Fruit fly (Drosophila melanogaster) whole organism, embryonic: Measurements from ENCODE around the gene yellow-b.

Experiments
- CG1024 ChIP-seq: fragments of 200-800 bp; sonication (Bioruptor generic); IDR thresholded peaks from 2 replicates; pipeline ENCODE4 v1.3.6; 2022; ENCODE audit warnings: missing biosample characterization, missing genetic modification characterization
- CG12155 ChIP-seq: fragments of 200-800 bp; sonication (Bioruptor generic); optimal IDR thresholded peaks from 3 replicates; lab custom pipeline; 2016; ENCODE audit warnings: missing biosample characterization, missing genetic modification characterization
- CG13287 ChIP-seq: fragments of 200-800 bp; sonication (Bioruptor generic); IDR thresholded peaks from 2 replicates; pipeline ENCODE4 v1.3.6; 2022; ENCODE audit warnings: missing biosample characterization, missing genetic modification characterization; ENCODE audit not compliant: partially characterized antibody
- CG14014 ChIP-seq: fragments of 200-800 bp; sonication (Bioruptor generic); IDR thresholded peaks from 2 replicates; pipeline ENCODE4 v1.3.6; 2022; ENCODE audit warnings: missing biosample characterization, missing genetic modification characterization
- CG14965 ChIP-seq: fragments of 200-800 bp; sonication (Bioruptor generic); optimal IDR thresholded peaks from 2 replicates; lab custom pipeline; 2016; ENCODE audit warnings: missing biosample characterization, missing genetic modification characterization, borderline replicate concordance
- CG15011 ChIP-seq: fragments of 200-800 bp; sonication (Bioruptor generic); optimal IDR thresholded peaks from 3 replicates; lab custom pipeline; 2018; ENCODE audit warnings: missing biosample characterization, mild to moderate bottlenecking, missing genetic modification characterization
- CG1603 ChIP-seq: fragments of 200-800 bp; sonication (Bioruptor generic); optimal IDR thresholded peaks from 2 replicates; lab custom pipeline; 2019; ENCODE audit warnings: missing biosample characterization, mild to moderate bottlenecking, missing genetic modification characterization, moderate library complexity
- CG16815 ChIP-seq: fragments of 200-800 bp; sonication (Bioruptor generic); optimal IDR thresholded peaks from 3 replicates; lab custom pipeline; 2017; ENCODE audit warnings: missing biosample characterization, mild to moderate bottlenecking, missing genetic modification characterization
- CG17568 ChIP-seq: fragments of 200-800 bp; sonication (Bioruptor generic); optimal IDR thresholded peaks from 2 replicates; lab custom pipeline; 2018; ENCODE audit warnings: missing biosample characterization, mild to moderate bottlenecking, missing genetic modification characterization, moderate library complexity
- CG2129 ChIP-seq: fragments of 200-800 bp; sonication (Bioruptor generic); IDR thresholded peaks from 2 replicates; pipeline ENCODE4 v1.3.6; 2022; ENCODE audit warnings: missing biosample characterization, missing genetic modification characterization; ENCODE audit not compliant: partially characterized antibody
- CG32772 ChIP-seq: fragments of 200-800 bp; sonication (Bioruptor generic); IDR thresholded peaks from 2 replicates; pipeline ENCODE4 v1.3.6; 2022; ENCODE audit warnings: missing biosample characterization, missing genetic modification characterization
- CG42726 ChIP-seq: fragments of 200-800 bp; sonication (Bioruptor generic); IDR thresholded peaks from 2 replicates; pipeline ENCODE4 v1.3.6; 2022; ENCODE audit warnings: missing biosample characterization, missing genetic modification characterization; ENCODE audit not compliant: partially characterized antibody
- CG4282 ChIP-seq: fragments of 200-800 bp; sonication (Bioruptor generic); optimal IDR thresholded peaks from 2 replicates; lab custom pipeline; 2016; ENCODE audit warnings: missing biosample characterization, missing genetic modification characterization
- CG43689 ChIP-seq: fragments of 200-800 bp; sonication (Bioruptor generic); IDR thresholded peaks from 2 replicates; pipeline ENCODE4 v1.3.6; 2022; ENCODE audit warnings: missing biosample characterization, missing genetic modification characterization
- CG4617 ChIP-seq: fragments of 200-800 bp; sonication (Bioruptor generic); optimal IDR thresholded peaks from 3 replicates; lab custom pipeline; 2016; ENCODE audit warnings: missing biosample characterization, missing genetic modification characterization, borderline replicate concordance
- CG4707 ChIP-seq: fragments of 200-800 bp; sonication (Bioruptor generic); optimal IDR thresholded peaks from 2 replicates; lab custom pipeline; 2018; ENCODE audit warnings: missing biosample characterization, mild to moderate bottlenecking, missing genetic modification characterization, moderate library complexity
- CG5245 ChIP-seq: fragments of 200-800 bp; sonication (Bioruptor generic); optimal IDR thresholded peaks from 3 replicates; lab custom pipeline; 2016; ENCODE audit warnings: missing biosample characterization, missing genetic modification characterization
- CG6654 ChIP-seq: fragments of 200-800 bp; sonication (Bioruptor generic); optimal IDR thresholded peaks from 2 replicates; lab custom pipeline; 2017; ENCODE audit warnings: missing biosample characterization, mild to moderate bottlenecking, missing genetic modification characterization
- CG9932 ChIP-seq: fragments of 200-800 bp; sonication (Bioruptor generic); IDR thresholded peaks from 2 replicates; pipeline ENCODE4 v1.3.6; 2022; ENCODE audit warnings: missing biosample characterization, missing genetic modification characterization
- Dbx ChIP-seq: fragments of 200-800 bp; sonication (Bioruptor generic); IDR thresholded peaks from 3 replicates; pipeline ENCODE4 v1.3.6; 2022; ENCODE audit warnings: missing biosample characterization, missing genetic modification characterization
- HLH54F ChIP-seq: fragments of 200-800 bp; sonication (Bioruptor generic); optimal IDR thresholded peaks from 3 replicates; lab custom pipeline; 2016; ENCODE audit warnings: missing biosample characterization, missing genetic modification characterization
- Hand ChIP-seq: fragments of 200-800 bp; sonication (Bioruptor generic); optimal IDR thresholded peaks from 2 replicates; lab custom pipeline; 2017; ENCODE audit warnings: mild to moderate bottlenecking, missing biosample characterization, missing genetic modification reagents, missing genetic modification characterization
- MTF-1 ChIP-seq: fragments of 200-800 bp; sonication (Bioruptor generic); optimal IDR thresholded peaks from 2 replicates; lab custom pipeline; 2018; ENCODE audit warnings: missing biosample characterization, mild to moderate bottlenecking, missing genetic modification characterization, borderline replicate concordance
- Med ChIP-seq: fragments of 200-800 bp; sonication (Bioruptor generic); peaks from one replicate; lab custom pipeline; 2016; ENCODE audit warnings: missing biosample characterization, missing genetic modification characterization, mild to moderate bottlenecking, inconsistent platforms, moderate library complexity
- Opbp ChIP-seq: fragments of 200-800 bp; sonication (Bioruptor generic); IDR thresholded peaks from 3 replicates; pipeline ENCODE4 v1.3.6; 2022; ENCODE audit warnings: missing biosample characterization, missing genetic modification characterization; ENCODE audit not compliant: partially characterized antibody
- TFAM ChIP-seq: fragments of 200-800 bp; sonication (Bioruptor generic); optimal IDR thresholded peaks from 2 replicates; lab custom pipeline; 2017; ENCODE audit warnings: missing biosample characterization, missing genetic modification characterization, inconsistent platforms
- Usf ChIP-seq: fragments of 200-800 bp; sonication (Bioruptor generic); optimal IDR thresholded peaks from 2 replicates; lab custom pipeline; 2017; ENCODE audit warnings: missing genotype, missing biosample characterization, missing genetic modification characterization
- chn ChIP-seq: fragments of 200-800 bp; sonication (Bioruptor generic); optimal IDR thresholded peaks from 2 replicates; lab custom pipeline; 2016; ENCODE audit warnings: missing biosample characterization, missing genetic modification characterization
- crp ChIP-seq, 2 experiments: fragments of 200-800 bp; sonication (Bioruptor generic); optimal IDR thresholded peaks; 2 replicates in 1 of 2; 3 replicates in 1 of 2; lab custom pipeline; 2017; ENCODE audit warnings: missing biosample characterization in 2 of 2, missing genetic modification characterization in 2 of 2, mild to moderate bottlenecking in 1 of 2, moderate library complexity in 1 of 2
- dmrt99B ChIP-seq: fragments of 200-800 bp; sonication (Bioruptor generic); optimal IDR thresholded peaks from 2 replicates; lab custom pipeline; 2018; ENCODE audit warnings: missing biosample characterization, mild to moderate bottlenecking, missing genetic modification characterization, moderate library complexity
- fd64A ChIP-seq: fragments of 200-800 bp; sonication (Bioruptor generic); optimal IDR thresholded peaks from 3 replicates; lab custom pipeline; 2018; ENCODE audit warnings: missing biosample characterization, mild to moderate bottlenecking, missing genetic modification characterization
- grn ChIP-seq: fragments of 200-800 bp; sonication (Bioruptor generic); optimal IDR thresholded peaks from 3 replicates; lab custom pipeline; 2017; ENCODE audit warnings: missing biosample characterization, missing genetic modification characterization
- insv ChIP-seq, 2 experiments: fragments of 200-800 bp; sonication (Bioruptor generic); optimal IDR thresholded peaks; 3 replicates each; lab custom pipeline; 2016 to 2018; ENCODE audit warnings: missing biosample characterization in 2 of 2, missing genetic modification characterization in 2 of 2
- jumu ChIP-seq: fragments of 200-800 bp; sonication (Bioruptor generic); optimal IDR thresholded peaks from 3 replicates; lab custom pipeline; 2016; ENCODE audit warnings: missing biosample characterization, missing genetic modification characterization
- ken ChIP-seq: fragments of 200-800 bp; sonication (Bioruptor generic); IDR thresholded peaks from 3 replicates; pipeline ENCODE4 v1.3.6; 2022; ENCODE audit warnings: missing biosample characterization, missing genetic modification characterization
- knrl ChIP-seq: fragments of 200-800 bp; sonication (Bioruptor generic); IDR thresholded peaks from 3 replicates; pipeline ENCODE4 v1.3.6; 2022; ENCODE audit warnings: missing biosample characterization, missing genetic modification characterization; ENCODE audit not compliant: partially characterized antibody
- lbe ChIP-seq: fragments of 200-800 bp; sonication (Bioruptor generic); optimal IDR thresholded peaks from 2 replicates; lab custom pipeline; 2016; ENCODE audit warnings: missing biosample characterization, mild to moderate bottlenecking, missing genetic modification characterization
- pho ChIP-seq: fragments of 200-800 bp; sonication (Bioruptor generic); optimal IDR thresholded peaks from 2 replicates; lab custom pipeline; 2016; ENCODE audit warnings: missing biosample characterization, missing genetic modification characterization
- pros ChIP-seq: fragments of 200-800 bp; sonication (Bioruptor generic); optimal IDR thresholded peaks from 3 replicates; lab custom pipeline; 2019; ENCODE audit warnings: missing biosample characterization, mild to moderate bottlenecking, missing genetic modification characterization, moderate library complexity
- schlank ChIP-seq: fragments of 200-800 bp; sonication (Bioruptor generic); optimal IDR thresholded peaks from 2 replicates; lab custom pipeline; 2018; ENCODE audit warnings: missing biosample characterization, mild to moderate bottlenecking, missing genetic modification characterization
- seq ChIP-seq: fragments of 200-800 bp; sonication (Bioruptor generic); IDR thresholded peaks from 2 replicates; pipeline ENCODE4 v1.3.6; 2022; ENCODE audit warnings: missing biosample characterization, missing genetic modification characterization
- slbo ChIP-seq: fragments of 200-800 bp; sonication (Bioruptor generic); IDR thresholded peaks from 2 replicates; pipeline ENCODE4 v1.3.6; 2022; ENCODE audit warnings: missing biosample characterization, missing genetic modification characterization
- ssp ChIP-seq: fragments of 200-800 bp; sonication (Bioruptor generic); IDR thresholded peaks from 2 replicates; pipeline ENCODE4 v1.3.6; 2022; ENCODE audit warnings: missing biosample characterization, missing genetic modification characterization
- stc ChIP-seq: fragments of 200-800 bp; sonication (Bioruptor generic); IDR thresholded peaks from 2 replicates; pipeline ENCODE4 v1.3.6; 2022; ENCODE audit warnings: missing biosample characterization, missing genetic modification characterization
- twi ChIP-seq: fragments of 200-800 bp; optimal IDR thresholded peaks from 2 replicates; lab custom pipeline; 2019; ENCODE audit warnings: missing biosample characterization, mild to moderate bottlenecking, missing genetic modification characterization, moderate library complexity
- tx ChIP-seq: fragments of 200-800 bp; sonication (Bioruptor generic); optimal IDR thresholded peaks from 2 replicates; lab custom pipeline; 2016; ENCODE audit warnings: missing biosample characterization, missing genetic modification characterization
- yki ChIP-seq: fragments of >200 bp; optimal IDR thresholded peaks from 3 replicates; lab custom pipeline; 2018
- zen ChIP-seq: fragments of 200-800 bp; sonication (Bioruptor generic); optimal IDR thresholded peaks from 3 replicates; lab custom pipeline; 2018; ENCODE audit warnings: missing biosample characterization, mild to moderate bottlenecking, missing genetic modification characterization, moderate library complexity

Gene yellow-b

DNA sequence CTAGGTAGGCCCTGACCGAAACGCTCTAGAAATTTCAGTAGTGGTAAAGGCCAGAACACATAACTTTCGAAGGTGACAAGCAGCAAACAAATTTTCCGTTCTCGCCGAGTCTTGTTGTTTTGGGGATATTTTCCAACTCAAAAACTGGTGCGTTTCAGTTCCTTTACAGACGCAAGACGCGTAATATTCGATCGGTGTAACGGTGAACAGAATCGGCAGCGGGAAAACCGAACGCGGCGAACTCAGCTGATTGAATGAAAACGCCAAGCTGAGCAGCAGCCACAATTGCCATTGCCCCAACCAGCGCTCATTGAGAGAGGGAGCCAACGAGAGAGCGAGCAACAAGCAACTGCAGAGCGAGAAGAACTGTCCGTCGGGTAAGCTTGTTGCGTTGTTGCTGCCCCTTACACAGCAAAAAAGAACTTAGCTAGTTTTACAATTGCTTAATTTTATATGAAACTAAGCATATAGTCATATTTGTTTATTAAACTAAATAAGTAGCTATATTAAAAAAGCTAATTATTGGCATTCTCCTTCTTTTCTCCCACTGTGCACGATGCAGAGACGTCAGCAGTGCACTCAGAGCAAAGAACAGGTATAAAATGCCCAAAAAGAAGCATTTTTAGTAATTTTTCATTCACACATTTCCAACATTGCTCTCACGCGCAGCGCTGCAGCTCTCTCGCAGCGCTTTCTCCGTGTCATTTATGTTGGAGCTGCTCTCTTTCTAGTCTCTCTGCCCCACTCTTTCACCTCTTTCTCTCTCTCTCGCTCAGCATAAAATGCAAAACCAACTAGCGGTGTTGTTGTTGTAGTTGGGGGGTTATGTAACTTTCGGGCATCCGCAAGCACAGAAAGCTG is 38.1 kb upstream of the yellow-b start, which contains the start of the genes Cyt-c-d and CG31808 (continued):
- peak; percentile 99 for TF ChIP-seq Med (GFP tag; lab: Kevin White, UChicago)
- TF ChIP-seq CG43689 (GFP tag; lab: Robert Waterston, UW), result peak; percentile 97
- TF ChIP-seq jumu (GFP tag; lab: Kevin White, UChicago), result peak; percentile 89
- peak; percentile 95 for TF ChIP-seq CG5245
- peak; percentile 58 for TF ChIP-seq CG14965 (GFP tag; lab: Kevin White, UChicago)
- peak; percentile 90 for TF ChIP-seq Dbx (GFP tag; lab: Robert Waterston, UW)
- TF ChIP-seq ken (GFP tag; lab: Robert Waterston, UW), result peak; percentile 98
- TF ChIP-seq yki (lab: Kevin White, UChicago), result peak; percentile 77
- peak in 1 of 2 experiments; percentile 59 for TF ChIP-seq insv (GFP tag; optimal IDR thresholded peaks at IDR 0.05; lab: Kevin White, UChicago)
- peak; percentile 95 for TF ChIP-seq CG17568 (GFP tag; lab: Kevin White, UChicago)
- peak; percentile 84 for TF ChIP-seq CG9932 (GFP tag; lab: Robert Waterston, UW)
- peak; percentile 97 for TF ChIP-seq CG1603 (tag; lab: Kevin White, UChicago)
- TF ChIP-seq seq (GFP tag; lab: Robert Waterston, UW), result peak; percentile 98
- peak; percentile 96 for TF ChIP-seq chn (GFP tag; lab: Kevin White, UChicago)
- peak; percentile 91 for TF ChIP-seq ssp (GFP tag; lab: Robert Waterston, UW)
- peak; percentile 59 for TF ChIP-seq pros (GFP tag; lab: Kevin White, UChicago)
- TF ChIP-seq CG6654, result peak; percentile 88
- TF ChIP-seq CG1024 (GFP tag; lab: Robert Waterston, UW), result peak; percentile 94
- TF ChIP-seq CG12155 (GFP tag; lab: Kevin White, UChicago), result peak; percentile 93
- peak; percentile 86 for TF ChIP-seq zen (tag; lab: Kevin White, UChicago)
- peak; percentile 90 for TF ChIP-seq tx
- TF ChIP-seq schlank, result peak; percentile 70
- TF ChIP-seq Hand (GFP tag; lab: Kevin White, UChicago), result peak; percentile 96
- TF ChIP-seq HLH54F (GFP tag; lab: Kevin White, UChicago), result peak; percentile 85
- peak; percentile 67 for TF ChIP-seq CG4282 (GFP tag; lab: Kevin White, UChicago)
- TF ChIP-seq twi, result peak; percentile 90
- no peak for TF ChIP-seq knrl
- TF ChIP-seq Usf (GFP tag; lab: Kevin White, UChicago), result peak; percentile 75
- peak; percentile 93 for TF ChIP-seq CG4707 (GFP tag; lab: Kevin White, UChicago)
- TF ChIP-seq TFAM (GFP tag; lab: Kevin White, UChicago), result peak; percentile 83
- TF ChIP-seq pho (GFP tag; lab: Kevin White, UChicago), result peak; percentile 89
- TF ChIP-seq CG15011 (GFP tag; lab: Kevin White, UChicago), result peak; percentile 92
- TF ChIP-seq CG14014 (GFP tag; lab: Robert Waterston, UW), result peak; percentile 96
- TF ChIP-seq slbo (GFP tag; lab: Robert Waterston, UW), result peak; percentile 96
- TF ChIP-seq crp (GFP tag; optimal IDR thresholded peaks at IDR 0.05; lab: Kevin White, UChicago), result peak in 1 of 2 experiments; percentile 70
- TF ChIP-seq CG32772, result peak; percentile 98
- TF ChIP-seq grn (GFP tag; lab: Kevin White, UChicago), result peak; percentile 76
- peak; percentile 86 for TF ChIP-seq MTF-1 (GFP tag; lab: Kevin White, UChicago)
- TF ChIP-seq stc, result peak; percentile 98
- peak; percentile 16; the same call in 1 of the 2 replicates for TF ChIP-seq CG13287
- no peak for TF ChIP-seq CG2129 (GFP tag; lab: Robert Waterston, UW)
- no peak for TF ChIP-seq Opbp
- TF ChIP-seq CG16815, result peak; percentile 93
- TF ChIP-seq dmrt99B, result peak; percentile 99
- TF ChIP-seq fd64A (GFP tag; lab: Kevin White, UChicago), result peak; percentile 94
- peak; percentile 93 for TF ChIP-seq lbe (GFP tag; lab: Kevin White, UChicago)
- peak; percentile 92 for TF ChIP-seq CG4617 (GFP tag; lab: Kevin White, UChicago)
- TF ChIP-seq CG42726 (GFP tag; lab: Robert Waterston, UW), result peak; percentile 25; the same call in 1 of the 2 replicates
